Fruit fly (Drosophila melanogaster): Measurements from ENCODE around the gene FER.

FER gene

DNA sequence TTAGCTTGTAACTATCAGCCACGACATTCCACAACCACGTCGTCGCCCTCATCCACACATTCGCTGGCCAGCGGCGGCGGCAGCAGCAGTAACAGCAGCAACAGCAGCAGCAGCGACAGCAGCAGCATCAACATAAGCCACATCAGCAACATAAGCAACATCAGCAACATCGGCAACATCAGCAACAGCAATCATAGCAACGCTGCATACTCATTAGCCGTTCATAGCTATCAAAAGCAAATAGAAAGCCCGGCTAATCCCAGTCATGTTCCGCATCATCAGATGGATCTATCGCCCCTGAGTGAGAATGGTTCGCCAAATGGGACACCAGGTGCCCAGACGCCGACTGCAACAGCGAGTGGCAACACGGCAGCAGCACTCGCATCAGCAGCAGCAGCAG is 46.8 kb upstream of the FER start:
- TF ChIP-seq Dfd (GFP tag; optimal IDR thresholded peaks at IDR 0.05) (peak in 1 of 2 experiments; percentile 46), CG4730 (GFP tag; IDR thresholded peaks at IDR 0.05) (0 out of 2 replicates have a peak, but pooled peaks have one; percentile 11), CG11504 (tag; optimal IDR thresholded peaks at IDR 0.05) (peak; percentile 71), sr (GFP tag; IDR thresholded peaks at IDR 0.05) (0 out of 3 replicates have a peak, but pooled peaks have one; percentile 10), p53 (GFP tag; optimal IDR thresholded peaks at IDR 0.05) (no peak)

DNA sequence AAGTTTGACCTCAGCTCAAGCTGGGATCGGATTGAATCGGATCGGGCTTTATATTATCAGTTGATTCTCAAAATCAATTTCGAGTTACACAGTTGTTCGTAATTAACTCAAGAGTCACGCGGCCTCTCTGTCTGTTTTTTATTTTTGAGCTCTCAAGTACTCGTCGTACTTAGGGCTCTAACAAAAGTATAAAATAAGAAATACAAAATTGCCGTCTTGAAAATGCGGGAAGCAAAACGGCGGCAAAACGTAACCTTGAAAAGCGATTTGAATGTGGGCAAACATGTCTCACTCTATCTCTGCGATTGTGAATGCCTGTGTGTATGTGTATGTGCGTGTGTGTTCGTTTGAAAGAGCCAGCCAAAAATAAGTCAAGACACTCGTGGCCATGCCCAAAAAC is 43.3 kb upstream of the FER start:
- TF ChIP-seq Hr78 (GFP tag; optimal IDR thresholded peaks at IDR 0.05) (peak in 1 of 2 experiments; percentile 24), Deaf1 (tag; optimal IDR thresholded peaks at IDR 0.05) (peak; percentile 25), Trl (optimal IDR thresholded peaks at IDR 0.05) (peak in 1 of 2 experiments; percentile 25), Trl (GFP tag; optimal IDR thresholded peaks at IDR 0.05) (no peak), sob (GFP tag; IDR thresholded peaks at IDR 0.05) (0 out of 2 replicates have a peak, but pooled peaks have one; percentile 19), CG6765 (GFP tag; optimal IDR thresholded peaks at IDR 0.05) (no peak), hkb (optimal IDR thresholded peaks at IDR 0.05) (no peak), hkb (GFP tag; IDR thresholded peaks at IDR 0.05) (0 out of 2 replicates have a peak, but pooled peaks have one; percentile 19), sug (tag; optimal IDR thresholded peaks at IDR 0.05) (peak; percentile 62), z (GFP tag; IDR thresholded peaks at IDR 0.05) (peak; percentile 51; the same call in 1 of the 3 replicates), CG5953 (GFP tag; IDR thresholded peaks at IDR 0.05) (no peak), cg (GFP tag; optimal IDR thresholded peaks at IDR 0.05) (peak; percentile 57), sd (tag; optimal IDR thresholded peaks at IDR 0.05) (peak; percentile 48), chinmo (GFP tag; IDR thresholded peaks at IDR 0.05; ENCODE audit: partially characterized antibody) (peak; percentile 76; the same call in 3 of the 4 replicates), CG1603 (tag; optimal IDR thresholded peaks at IDR 0.05) (no peak), CG10543 (GFP tag; optimal IDR thresholded peaks at IDR 0.05) (peak; percentile 52), tna (GFP tag; IDR thresholded peaks at IDR 0.05; ENCODE audit: partially characterized antibody) (no peak), Pdp1 (GFP tag; optimal IDR thresholded peaks at IDR 0.05) (no peak), ftz-f1 (GFP tag; optimal IDR thresholded peaks at IDR 0.05) (peak; percentile 83), Med (GFP tag) (peak; percentile 45), CG34376 (GFP tag; optimal IDR thresholded peaks at IDR 0.05) (peak; percentile 75)

- TF ChIP-seq odd (GFP tag; optimal IDR thresholded peaks at IDR 0.05) = peak; percentile 10
- TF ChIP-seq gcm (GFP tag; optimal IDR thresholded peaks at IDR 0.05) = peak; percentile 12
- TF ChIP-seq Dfd (GFP tag; optimal IDR thresholded peaks at IDR 0.05) = peak in 1 of 2 experiments; percentile 21
- TF ChIP-seq Bgb (GFP tag; IDR thresholded peaks at IDR 0.05; ENCODE audit: partially characterized antibody) = peak; percentile 14; the same call in 1 of the 2 replicates
- TF ChIP-seq emc (GFP tag; optimal IDR thresholded peaks at IDR 0.05) = no peak
- peak; percentile 51; the same call in 2 of the 3 replicates for TF ChIP-seq ci (GFP tag; IDR thresholded peaks at IDR 0.05)
- peak; percentile 53; the same call in 1 of the 2 replicates for TF ChIP-seq CG13287 (GFP tag; IDR thresholded peaks at IDR 0.05; ENCODE audit: partially characterized antibody)
- peak; percentile 39 for TF ChIP-seq hbn (GFP tag; IDR thresholded peaks at IDR 0.05; ENCODE audit: partially characterized antibody)
- peak; percentile 51 for TF ChIP-seq cg (GFP tag; optimal IDR thresholded peaks at IDR 0.05)
- peak; percentile 5 for TF ChIP-seq disco-r (GFP tag; optimal IDR thresholded peaks at IDR 0.05)
- TF ChIP-seq crol (GFP tag; IDR thresholded peaks at IDR 0.05) = peak; percentile 92
- TF ChIP-seq kah (GFP tag; optimal IDR thresholded peaks at IDR 0.05) = peak; percentile 38
- peak; percentile 4 for TF ChIP-seq CHES-1-like (GFP tag; optimal IDR thresholded peaks at IDR 0.05)
- peak; percentile 78 for TF ChIP-seq mirr (GFP tag; optimal IDR thresholded peaks at IDR 0.05)
- peak; percentile 15 for TF ChIP-seq NK7.1 (GFP tag; optimal IDR thresholded peaks at IDR 0.05)
- peak; percentile 28 for TF ChIP-seq CG15514 (GFP tag; optimal IDR thresholded peaks at IDR 0.05)
- TF ChIP-seq CG9215 (GFP tag; IDR thresholded peaks at IDR 0.05) = no peak
- TF ChIP-seq gro (GFP tag; optimal IDR thresholded peaks at IDR 0.05) = peak; percentile 42
- no peak for TF ChIP-seq Blimp-1 (GFP tag; optimal IDR thresholded peaks at IDR 0.05)
- peak in 1 of 2 experiments; percentile 90 for TF ChIP-seq Pdp1 (GFP tag; optimal IDR thresholded peaks at IDR 0.05)
- TF ChIP-seq CG17802 (tag; optimal IDR thresholded peaks at IDR 0.05) = no peak
- TF ChIP-seq Trl (optimal IDR thresholded peaks at IDR 0.05) = peak; percentile 89 to 98
- TF ChIP-seq Trl (GFP tag; optimal IDR thresholded peaks at IDR 0.05) = peak; percentile 31
- peak; percentile 21; the same call in 1 of the 2 replicates for TF ChIP-seq Adf1 (GFP tag; IDR thresholded peaks at IDR 0.05)
- no peak for TF ChIP-seq CG10321 (GFP tag; IDR thresholded peaks at IDR 0.05)
Measured at dm6 chr3R:9436358-9436972, 42.1 kb upstream of the FER start.

Data from whole organism, embryonic.